Fruit fly (Drosophila melanogaster): ENCODE results near the gene Dref.
A peak's percentile ranks its signal among the peaks of the same experiment; 100 is the strongest.

Dref gene

DNA sequence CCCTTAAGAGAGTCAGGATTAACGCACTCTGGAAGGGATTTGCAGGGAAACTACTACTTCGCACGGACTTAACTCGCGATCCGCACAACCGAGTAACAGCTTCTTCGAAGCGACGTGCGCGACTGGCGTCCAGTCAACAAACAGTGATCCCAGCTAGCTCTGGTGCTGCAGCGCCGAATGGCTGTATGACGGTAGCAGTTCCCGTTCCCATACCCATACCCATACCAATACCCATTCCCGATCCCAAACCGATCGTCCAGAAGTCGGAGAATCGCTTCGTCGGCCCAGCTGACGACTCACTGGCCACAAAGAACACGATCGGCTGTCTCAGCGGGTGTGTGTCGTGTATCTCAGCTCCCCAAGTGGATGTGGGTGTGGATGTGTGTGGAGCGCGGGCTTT lies 19.8 kb downstream of the Dref start, which contains the start of gene CG5853 (continued):
- TF ChIP-seq CG31388 (GFP tag; optimal IDR thresholded peaks at IDR 0.05) (no peak), CG18599 (GFP tag; optimal IDR thresholded peaks at IDR 0.05) (peak; percentile 43), ATbp (GFP tag; optimal IDR thresholded peaks at IDR 0.05) (no peak), ab (GFP tag; optimal IDR thresholded peaks at IDR 0.05) (no peak), sens-2 (GFP tag; IDR thresholded peaks at IDR 0.05) (no peak), psq (GFP tag; optimal IDR thresholded peaks at IDR 0.05) (no peak), CG11504 (tag; optimal IDR thresholded peaks at IDR 0.05) (no peak), toy (GFP tag; IDR thresholded peaks at IDR 0.05) (no peak), Bdp1 (GFP tag; optimal IDR thresholded peaks at IDR 0.05) (no peak), Atf3 (GFP tag; optimal IDR thresholded peaks at IDR 0.05) (no peak), CG7987 (GFP tag; optimal IDR thresholded peaks at IDR 0.05) (no peak), CG1603 (tag; optimal IDR thresholded peaks at IDR 0.05) (no peak), CG10366 (GFP tag; IDR thresholded peaks at IDR 0.05) (no peak), mam (GFP tag; optimal IDR thresholded peaks at IDR 0.05) (no peak), jigr1 (GFP tag; IDR thresholded peaks at IDR 0.05) (no peak), pros (GFP tag; optimal IDR thresholded peaks at IDR 0.05) (no peak), oc (tag; optimal IDR thresholded peaks at IDR 0.05) (no peak), Ets97D (GFP tag; optimal IDR thresholded peaks at IDR 0.05) (no peak), CG7271 (tag; optimal IDR thresholded peaks at IDR 0.05) (no peak), CG32772 (GFP tag; IDR thresholded peaks at IDR 0.05) (no peak), zen (tag; optimal IDR thresholded peaks at IDR 0.05) (no peak), hth (optimal IDR thresholded peaks at IDR 0.05) (no peak), ssp (GFP tag; IDR thresholded peaks at IDR 0.05) (no peak), Ssrp (tag; optimal IDR thresholded peaks at IDR 0.05) (no peak), bowl (GFP tag; IDR thresholded peaks at IDR 0.05) (no peak), CG12942 (GFP tag; optimal IDR thresholded peaks at IDR 0.05) (no peak), stc (GFP tag; IDR thresholded peaks at IDR 0.05) (no peak), slbo (GFP tag; IDR thresholded peaks at IDR 0.05) (no peak), cad (GFP tag; optimal IDR thresholded peaks at IDR 0.05) (no peak), Chrac-16 (GFP tag; optimal IDR thresholded peaks at IDR 0.05) (no peak), gcm (GFP tag; optimal IDR thresholded peaks at IDR 0.05) (no peak), CG10431 (GFP tag; optimal IDR thresholded peaks at IDR 0.05) (no peak), eve (GFP tag; optimal IDR thresholded peaks at IDR 0.05) (no peak), CG10654 (GFP tag; optimal IDR thresholded peaks at IDR 0.05) (no peak), Doc3 (GFP tag; IDR thresholded peaks at IDR 0.05; ENCODE audit: partially characterized antibody) (no peak), gcm2 (GFP tag; optimal IDR thresholded peaks at IDR 0.05) (no peak), CG10565 (GFP tag; optimal IDR thresholded peaks at IDR 0.05) (no peak), Sox102F (GFP tag; optimal IDR thresholded peaks at IDR 0.05) (no peak), CG31224 (GFP tag; IDR thresholded peaks at IDR 0.05) (no peak), MTF-1 (GFP tag; optimal IDR thresholded peaks at IDR 0.05; ENCODE audit: borderline replicate concordance) (no peak), fd64A (GFP tag; optimal IDR thresholded peaks at IDR 0.05) (no peak), CG42726 (GFP tag; IDR thresholded peaks at IDR 0.05; ENCODE audit: partially characterized antibody) (no peak), pita (GFP tag; optimal IDR thresholded peaks at IDR 0.05) (no peak), Aef1 (GFP tag; IDR thresholded peaks at IDR 0.05) (no peak), bigmax (GFP tag; optimal IDR thresholded peaks at IDR 0.05) (no peak), CG1529 (GFP tag; optimal IDR thresholded peaks at IDR 0.05) (no peak), dimm (GFP tag; IDR thresholded peaks at IDR 0.05) (no peak), CG11560 (tag; IDR thresholded peaks at IDR 0.05) (no peak), CG43689 (GFP tag; IDR thresholded peaks at IDR 0.05) (no peak), CG14710 (tag; optimal IDR thresholded peaks at IDR 0.05) (no peak), CG11085 (GFP tag; IDR thresholded peaks at IDR 0.05) (no peak), wek (GFP tag; optimal IDR thresholded peaks at IDR 0.05) (no peak), CoRest (tag; optimal IDR thresholded peaks at IDR 0.05) (no peak)

All from whole organism, embryonic.